Worm (Caenorhabditis elegans) whole organism, young adult: ENCODE data around the gene tag-322.

Experiments
- B0336.3 ChIP-seq: fragments of 200-800 bp; sonication (Bioruptor generic); IDR thresholded peaks from 2 replicates; pipeline ENCODE4 v1.3.6; 2022; ENCODE audit warnings: missing genetic modification characterization, missing compliant biosample characterization
- D2030.7 ChIP-seq: fragments of 200-800 bp; sonication (Bioruptor generic); IDR thresholded peaks from 2 replicates; pipeline ENCODE4 v1.3.6; 2022; ENCODE audit warnings: missing genetic modification reagents, missing genetic modification characterization, missing compliant biosample characterization
- F37B4.10 ChIP-seq: fragments of 200-800 bp; sonication (Bioruptor generic); IDR thresholded peaks from 2 replicates; pipeline ENCODE4 v1.3.6; 2022; ENCODE audit warnings: missing genetic modification characterization, missing compliant biosample characterization
- F57C9.4 ChIP-seq: sonication (generic microtip); optimal IDR thresholded peaks from 2 replicates; lab custom pipeline; 2017; ENCODE audit warnings: mild to moderate bottlenecking, missing genetic modification characterization, missing compliant biosample characterization
- Y53F4B.3 ChIP-seq: fragments of 200-800 bp; sonication (Bioruptor generic); IDR thresholded peaks from 2 replicates; pipeline ENCODE4 v1.3.6; 2022; ENCODE audit warnings: missing genetic modification reagents, missing genetic modification characterization, missing compliant biosample characterization
- Y79H2A.3 ChIP-seq: fragments of 200-800 bp; sonication (Bioruptor generic); conservative IDR thresholded peaks from 2 replicates; pipeline ENCODE4 v1.3.6; 2022; ENCODE audit warnings: missing genetic modification reagents, missing genetic modification characterization, missing compliant biosample characterization
- ZK185.1 ChIP-seq: sonication (generic microtip); optimal IDR thresholded peaks from 2 replicates; lab custom pipeline; 2016; ENCODE audit warnings: mild to moderate bottlenecking, missing genetic modification characterization, missing compliant biosample characterization; ENCODE audit not compliant: poor library complexity, severe bottlenecking
- ama-1 ChIP-seq, 3 experiments: fragments of 150-350 bp in 1 of 3; sonication (generic microtip) in 2 of 3; optimal IDR thresholded peaks; 2 replicates each; lab custom pipeline; 2014 to 2018; ENCODE audit warnings: missing biosample characterization in 2 of 3, missing genetic modification characterization in 2 of 3, missing genetic modification reagents in 2 of 3
- attf-5 ChIP-seq: fragments of 200-800 bp; sonication (Bioruptor generic); optimal IDR thresholded peaks from 2 replicates; lab custom pipeline; 2018; ENCODE audit warnings: mild to moderate bottlenecking, missing genetic modification characterization, missing compliant biosample characterization
- cebp-1 ChIP-seq, 2 experiments: fragments of 200-800 bp in 1 of 2; sonication (Bioruptor generic) in 1 of 2; sonication (generic microtip) in 1 of 2; IDR thresholded peaks in 1 of 2; optimal IDR thresholded peaks in 1 of 2; 2 replicates each; pipeline versions ENCODE4 v1.3.6 to Lab custom; 2017 to 2022; ENCODE audit warnings: missing compliant biosample characterization in 2 of 2, missing genetic modification characterization in 2 of 2, mild to moderate bottlenecking in 1 of 2, missing genetic modification reagents in 1 of 2, moderate library complexity in 1 of 2
- cebp-2 ChIP-seq: fragments of 200-800 bp; sonication (Bioruptor generic); IDR thresholded peaks from 2 replicates; pipeline ENCODE4 v1.3.6; 2022; ENCODE audit warnings: missing genetic modification characterization, missing compliant biosample characterization
- ceh-27 ChIP-seq: fragments of 200-800 bp; sonication (Bioruptor generic); optimal IDR thresholded peaks from 2 replicates; lab custom pipeline; 2018; ENCODE audit warnings: mild to moderate bottlenecking, missing genetic modification characterization, moderate library complexity, missing compliant biosample characterization
- ceh-40 ChIP-seq: fragments of 200-800 bp; sonication (Bioruptor generic); IDR thresholded peaks from 2 replicates; pipeline ENCODE4 v1.3.6; 2022; ENCODE audit warnings: missing genetic modification characterization, missing compliant biosample characterization
- ceh-58 ChIP-seq: fragments of 200-800 bp; sonication (Bioruptor generic); IDR thresholded peaks from 2 replicates; pipeline ENCODE4 v1.3.6; 2022; ENCODE audit warnings: missing genetic modification characterization, missing compliant biosample characterization
- dox-1 ChIP-seq: fragments of 200-800 bp; sonication (Bioruptor generic); IDR thresholded peaks from 2 replicates; pipeline ENCODE4 v1.3.6; 2022; ENCODE audit warnings: missing genetic modification reagents, missing genetic modification characterization, missing compliant biosample characterization
- egl-18 ChIP-seq: fragments of 200-800 bp; sonication (Bioruptor generic); IDR thresholded peaks from 2 replicates; pipeline ENCODE4 v1.3.6; 2022; ENCODE audit warnings: missing genetic modification reagents, missing genetic modification characterization, missing compliant biosample characterization
- egrh-3 ChIP-seq: fragments of 200-800 bp; sonication (Bioruptor generic); IDR thresholded peaks from 2 replicates; pipeline ENCODE4 v1.3.6; 2022; ENCODE audit warnings: missing genetic modification reagents, missing genetic modification characterization, missing compliant biosample characterization
- ets-4 ChIP-seq: fragments of 200-800 bp; sonication (Bioruptor generic); optimal IDR thresholded peaks from 2 replicates; lab custom pipeline; 2018; ENCODE audit warnings: mild to moderate bottlenecking, missing genetic modification characterization, missing compliant biosample characterization
- him-1 ChIP-seq: sonication (generic microtip); optimal IDR thresholded peaks from 2 replicates; lab custom pipeline; 2016; ENCODE audit warnings: missing genotype, missing genetic modification reagents, missing genetic modification characterization, missing compliant biosample characterization
- hlh-12 ChIP-seq: sonication (generic microtip); optimal IDR thresholded peaks from 2 replicates; lab custom pipeline; 2016; ENCODE audit warnings: missing genetic modification characterization, missing compliant biosample characterization
- hlh-26 ChIP-seq: fragments of 200-800 bp; sonication (Bioruptor generic); conservative IDR thresholded peaks from 2 replicates; pipeline ENCODE4 v1.3.6; 2022; ENCODE audit warnings: missing genetic modification reagents, missing genetic modification characterization, missing compliant biosample characterization
- hmg-1.2 ChIP-seq: fragments of 200-800 bp; sonication (Bioruptor generic); IDR thresholded peaks from 2 replicates; pipeline ENCODE4 v1.3.6; 2022; ENCODE audit warnings: missing genetic modification reagents, missing genetic modification characterization, missing compliant biosample characterization
- lag-1 ChIP-seq: fragments of 200-800 bp; sonication (Bioruptor generic); IDR thresholded peaks from 2 replicates; pipeline ENCODE4 v1.3.6; 2022; ENCODE audit warnings: missing genetic modification reagents, missing genetic modification characterization, missing compliant biosample characterization
- lin-40 ChIP-seq: sonication (generic microtip); optimal IDR thresholded peaks from 2 replicates; lab custom pipeline; 2016; ENCODE audit warnings: missing genetic modification characterization, mild to moderate bottlenecking, missing compliant biosample characterization, missing genotype, missing genetic modification reagents
- lsy-27 ChIP-seq: sonication (generic microtip); optimal IDR thresholded peaks from 2 replicates; lab custom pipeline; 2017; ENCODE audit warnings: missing genetic modification characterization, mild to moderate bottlenecking, missing compliant biosample characterization, antibody characterized with exemption, missing genotype, borderline replicate concordance; ENCODE audit not compliant: insufficient read depth
- madf-10 ChIP-seq: sonication (generic microtip); optimal IDR thresholded peaks from 2 replicates; lab custom pipeline; 2016; ENCODE audit warnings: mild to moderate bottlenecking, missing genetic modification characterization, missing compliant biosample characterization
- madf-3 ChIP-seq: fragments of 200-800 bp; sonication (Bioruptor generic); IDR thresholded peaks from 2 replicates; pipeline ENCODE4 v1.3.6; 2022; ENCODE audit warnings: missing genetic modification reagents, missing genetic modification characterization, missing compliant biosample characterization
- mes-4 ChIP-seq: sonication (generic microtip); optimal IDR thresholded peaks from 2 replicates; lab custom pipeline; 2016; ENCODE audit warnings: missing genotype, missing genetic modification characterization, missing compliant biosample characterization
- mxl-1 ChIP-seq: sonication (generic microtip); optimal IDR thresholded peaks from 2 replicates; lab custom pipeline; 2016; ENCODE audit warnings: missing genetic modification characterization, missing compliant biosample characterization
- nfya-2 ChIP-seq: fragments of 200-800 bp; sonication (Bioruptor generic); IDR thresholded peaks from 2 replicates; pipeline ENCODE4 v1.3.6; 2022; ENCODE audit warnings: missing genetic modification reagents, missing genetic modification characterization, missing compliant biosample characterization
- nhr-80 ChIP-seq: sonication (generic microtip); optimal IDR thresholded peaks from 2 replicates; lab custom pipeline; 2016; ENCODE audit warnings: missing genetic modification characterization, missing compliant biosample characterization
- pha-4 ChIP-seq: fragments of 150-350 bp; sonication (generic microtip); optimal IDR thresholded peaks from 2 replicates; lab custom pipeline; 2014; ENCODE audit warnings: missing biosample characterization, missing genetic modification reagents, missing genetic modification characterization
- rec-8 ChIP-seq, 2 experiments: sonication (generic microtip); optimal IDR thresholded peaks; 2 replicates each; lab custom pipeline; 2016; ENCODE audit warnings: mild to moderate bottlenecking in 2 of 2, missing genetic modification characterization in 2 of 2, missing genetic modification reagents in 2 of 2, missing genotype in 2 of 2, missing biosample characterization in 1 of 2, missing compliant biosample characterization in 1 of 2, moderate library complexity in 1 of 2
- sea-2 ChIP-seq: fragments of 200-800 bp; sonication (Bioruptor generic); IDR thresholded peaks from 2 replicates; pipeline ENCODE4 v1.3.6; 2022; ENCODE audit warnings: missing genetic modification characterization, missing compliant biosample characterization
- somi-1 ChIP-seq: fragments of 200-800 bp; sonication (Bioruptor generic); optimal IDR thresholded peaks from 2 replicates; lab custom pipeline; 2018; ENCODE audit warnings: mild to moderate bottlenecking, missing genetic modification characterization, missing compliant biosample characterization
- sptf-2 ChIP-seq: fragments of 200-800 bp; sonication (Bioruptor generic); optimal IDR thresholded peaks from 2 replicates; lab custom pipeline; 2018; ENCODE audit warnings: mild to moderate bottlenecking, missing genetic modification characterization, missing compliant biosample characterization
- tbx-9 ChIP-seq: sonication (generic microtip); optimal IDR thresholded peaks from 2 replicates; lab custom pipeline; 2016; ENCODE audit warnings: borderline replicate concordance, missing genetic modification characterization, inconsistent platforms, missing compliant biosample characterization
- tlf-1 ChIP-seq: fragments of 200-800 bp; sonication (Bioruptor generic); optimal IDR thresholded peaks from 2 replicates; lab custom pipeline; 2018; ENCODE audit warnings: mild to moderate bottlenecking, missing genetic modification characterization, missing compliant biosample characterization
- unc-62 ChIP-seq: fragments of 150-350 bp; optimal IDR thresholded peaks from 2 replicates; lab custom pipeline; 2014; ENCODE audit warnings: missing biosample characterization, missing genetic modification reagents, missing genetic modification characterization
- xnd-1 ChIP-seq: sonication (generic microtip); optimal IDR thresholded peaks from 2 replicates; lab custom pipeline; 2016; ENCODE audit warnings: missing genotype, missing genetic modification reagents, missing genetic modification characterization, missing compliant biosample characterization
- zfh-2 ChIP-seq: fragments of 200-800 bp; sonication (Bioruptor generic); conservative IDR thresholded peaks from 2 replicates; pipeline ENCODE4 v1.3.6; 2022; ENCODE audit warnings: missing genetic modification reagents, missing genetic modification characterization, missing compliant biosample characterization
- ztf-3 ChIP-seq: fragments of 200-800 bp; sonication (Bioruptor generic); optimal IDR thresholded peaks from 2 replicates; lab custom pipeline; 2018; ENCODE audit warnings: mild to moderate bottlenecking, missing genetic modification characterization, missing compliant biosample characterization
- ztf-6 ChIP-seq: fragments of 200-800 bp; sonication (Bioruptor generic); IDR thresholded peaks from 2 replicates; pipeline ENCODE4 v1.3.6; 2022; ENCODE audit warnings: missing genetic modification reagents, missing genetic modification characterization, missing compliant biosample characterization

Gene tag-322

DNA sequence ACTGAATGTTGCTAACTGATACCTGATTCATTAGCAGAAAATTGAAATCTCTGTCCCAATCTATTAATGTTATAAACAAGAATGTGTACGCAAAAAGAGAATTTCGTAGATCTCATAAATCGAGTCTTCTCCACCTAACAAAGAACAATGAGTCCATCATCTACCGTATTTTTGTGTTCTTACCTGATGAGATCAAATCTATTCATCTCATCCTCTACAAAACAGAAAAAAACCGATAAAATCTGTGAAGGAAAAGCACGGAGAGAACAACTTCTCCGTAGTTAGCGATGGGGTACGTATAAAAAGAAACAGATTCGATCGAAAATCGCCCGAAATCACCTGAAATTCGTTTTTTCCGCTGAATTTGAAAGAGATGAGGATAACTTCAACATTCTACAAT, 23.2 kb upstream of the tag-322 start, which contains the start of gene C33H5.1:
Gene C33H5.1 (plus strand): TSS at position 330 of the 400 bp plus-strand sequence.
- TF ChIP-seq F57C9.4 (tag; lab: Kevin White, UChicago) = no peak
- no peak for TF ChIP-seq cebp-2
- no peak for TF ChIP-seq rec-8 (tag; optimal IDR thresholded peaks at IDR 0.05; lab: Kevin White, UChicago)
- TF ChIP-seq tlf-1 (GFP tag; lab: Kevin White, UChicago) = no peak
- TF ChIP-seq lin-40 = no peak
- TF ChIP-seq xnd-1 = no peak
- TF ChIP-seq egrh-3 (GFP tag; lab: Robert Waterston, UW) = no peak
- TF ChIP-seq nhr-80 (tag; lab: Kevin White, UChicago) = no peak
- TF ChIP-seq ceh-27 = no peak
- no peak for TF ChIP-seq Y53F4B.3 (GFP tag; lab: Robert Waterston, UW)
- no peak for TF ChIP-seq somi-1 (GFP tag; lab: Kevin White, UChicago)
- no peak for TF ChIP-seq mes-4 (tag; lab: Kevin White, UChicago)
- no peak for TF ChIP-seq B0336.3 (GFP tag; lab: Robert Waterston, UW)
- no peak for TF ChIP-seq dox-1 (GFP tag; lab: Robert Waterston, UW)
- no peak for TF ChIP-seq unc-62 (GFP tag; lab: Kevin White, UChicago)
- TF ChIP-seq, all 124 proteins: peak for 0

DNA sequence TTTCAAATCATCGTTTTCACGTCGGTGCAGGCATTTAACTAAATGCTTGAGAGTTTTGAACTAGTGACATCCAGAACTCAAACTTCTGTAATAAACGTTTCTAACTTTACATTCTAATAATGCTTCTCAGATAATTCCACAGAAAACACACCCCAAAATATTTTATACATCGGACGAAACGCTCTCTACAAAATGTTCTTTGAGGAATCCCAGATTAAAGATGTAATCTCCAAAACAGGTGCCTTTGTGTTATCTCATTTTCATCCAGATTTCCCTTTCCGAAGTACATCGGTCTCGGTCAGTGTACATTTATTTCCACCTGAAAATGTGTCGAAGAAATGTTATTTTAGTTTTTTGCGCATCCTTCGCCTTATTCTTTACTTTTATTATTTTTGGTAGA, 19.4 kb upstream of the tag-322 start, which contains the start of gene C33H5.2:
Gene C33H5.2 (plus strand): TSS at position 301 of the 400 bp plus-strand sequence.
- TF ChIP-seq lsy-27 (tag; lab: Kevin White, UChicago) (no peak), cebp-1 (GFP tag; IDR thresholded peaks at IDR 0.05; lab: Robert Waterston, UW) (no peak), cebp-1 (tag; optimal IDR thresholded peaks at IDR 0.05; lab: Kevin White, UChicago) (no peak), mes-4 (tag; lab: Kevin White, UChicago) (no peak), ceh-27 (no peak), ZK185.1 (tag; lab: Kevin White, UChicago) (no peak), attf-5 (no peak), madf-10 (tag; lab: Kevin White, UChicago) (no peak)

DNA sequence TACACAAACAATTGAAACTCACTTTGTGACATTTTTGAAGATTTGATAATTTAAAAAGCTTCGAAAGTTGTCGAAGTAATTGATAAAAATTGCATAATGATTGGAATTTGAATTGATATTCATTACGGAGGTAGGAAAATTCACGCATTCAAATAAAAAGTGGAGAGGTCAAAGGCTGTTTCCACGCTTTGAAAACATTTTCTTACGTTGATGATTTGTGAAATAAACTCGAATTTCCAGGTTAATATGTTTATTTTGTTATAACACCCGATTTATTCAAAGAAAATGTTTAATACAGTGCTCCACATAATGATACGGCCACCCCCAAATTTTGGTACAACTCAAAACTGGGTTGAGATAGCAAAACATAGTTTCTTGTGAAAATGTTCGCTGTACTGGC, 17.9 kb upstream of the tag-322 start, which contains the start of gene C33H5.16:
Gene C33H5.16 (minus strand): TSS at position 101 of the 400 bp plus-strand sequence.
- TF ChIP-seq ama-1 (optimal IDR thresholded peaks at IDR 0.05; lab: Kevin White, UChicago) = no peak
- TF ChIP-seq ama-1 (GFP tag; optimal IDR thresholded peaks at IDR 0.05; lab: Kevin White, UChicago) = no peak
- TF ChIP-seq ztf-6 = no peak
- no peak for TF ChIP-seq F37B4.10
- TF ChIP-seq zfh-2 (GFP tag; lab: Robert Waterston, UW) = no peak
- TF ChIP-seq D2030.7 (GFP tag; lab: Robert Waterston, UW) = no peak
- TF ChIP-seq sea-2 (GFP tag; lab: Robert Waterston, UW) = no peak

DNA sequence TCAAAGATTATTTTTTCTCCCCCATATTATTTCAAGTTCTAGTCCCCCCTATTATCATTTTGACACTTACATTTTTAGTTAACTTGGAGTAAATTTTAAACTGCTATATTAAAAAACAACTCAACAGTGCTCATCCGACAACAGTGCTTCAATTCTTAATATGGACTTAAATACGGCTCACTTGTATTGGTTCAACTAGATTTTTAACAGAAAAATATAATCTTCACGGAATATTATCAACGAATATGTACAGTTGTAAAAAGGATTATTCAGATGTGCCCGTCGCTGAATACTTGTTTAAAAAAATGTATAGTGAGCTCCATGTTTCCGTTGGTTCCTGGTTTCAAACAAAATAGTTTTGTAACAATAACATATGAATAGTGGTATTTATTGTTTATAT, 15.0 kb upstream of the tag-322 start:
- TF ChIP-seq pha-4 (no peak), nhr-80 (tag; lab: Kevin White, UChicago) (no peak), hlh-12 (tag; lab: Kevin White, UChicago) (no peak), tbx-9 (tag; lab: Kevin White, UChicago) (no peak), sptf-2 (GFP tag; lab: Kevin White, UChicago) (no peak), ceh-40 (GFP tag; lab: Robert Waterston, UW) (no peak), lag-1 (no peak), madf-3 (GFP tag; lab: Robert Waterston, UW) (0 out of 2 replicates have a peak, but pooled peaks have one; percentile 60), cebp-2 (no peak), egrh-3 (GFP tag; lab: Robert Waterston, UW) (no peak), egl-18 (GFP tag; lab: Robert Waterston, UW) (no peak), ztf-3 (GFP tag; lab: Kevin White, UChicago) (no peak), ets-4 (no peak), hlh-26 (no peak), zfh-2 (GFP tag; lab: Robert Waterston, UW) (no peak), Y53F4B.3 (GFP tag; lab: Robert Waterston, UW) (no peak), ceh-58 (no peak), nfya-2 (GFP tag; lab: Robert Waterston, UW) (no peak), mxl-1 (no peak), hmg-1.2 (GFP tag; lab: Robert Waterston, UW) (no peak; the same call in 1 of the 2 replicates), Y79H2A.3 (GFP tag; lab: Robert Waterston, UW) (0 out of 2 replicates have a peak, but pooled peaks have one; percentile 28), him-1 (peak; percentile 24)
